Fruit fly (Drosophila melanogaster): Measurements from ENCODE around the gene CG32106.

CG32106 gene

DNA sequence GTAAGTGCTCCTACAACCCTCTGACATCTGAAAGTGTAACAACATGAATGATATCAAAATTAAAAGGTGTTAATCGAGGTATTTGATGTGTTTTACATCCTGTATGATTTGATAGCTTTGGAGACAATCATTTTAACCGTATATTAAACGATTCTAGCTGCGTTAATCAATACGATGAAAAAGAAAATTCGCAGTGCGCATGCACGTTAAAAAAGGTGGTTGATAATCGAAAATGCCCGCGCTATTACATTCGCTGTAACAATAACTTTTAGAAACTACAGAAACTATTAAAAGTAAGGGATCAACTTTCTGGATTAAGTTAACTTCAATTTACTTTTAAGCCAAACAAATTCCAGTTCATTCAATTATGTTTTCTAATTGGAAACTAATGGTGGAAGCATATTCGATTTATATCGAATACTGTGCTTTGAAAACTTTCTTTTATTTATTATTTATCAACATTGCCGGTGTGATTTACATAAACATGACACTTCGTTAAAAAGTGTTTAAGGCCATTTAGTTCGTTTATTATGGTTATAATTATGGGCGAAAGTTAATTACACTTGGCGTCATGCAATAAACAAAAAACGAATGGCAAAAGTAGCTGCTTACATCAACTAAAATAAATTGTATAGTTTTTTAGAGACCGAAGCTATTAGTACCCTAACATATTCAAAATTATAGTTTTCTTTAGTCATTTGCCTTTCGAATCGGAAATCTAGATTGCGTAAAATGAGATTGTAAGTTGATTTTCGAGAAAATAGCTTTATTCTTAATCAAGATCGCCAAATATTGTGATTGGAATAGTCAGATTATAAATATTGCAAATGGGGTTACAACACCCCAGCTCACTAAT, 29.6 kb downstream of the CG32106 start:
- TF ChIP-seq CG17801 (GFP tag; optimal IDR thresholded peaks at IDR 0.05; ENCODE audit: partially characterized antibody) = no peak

DNA sequence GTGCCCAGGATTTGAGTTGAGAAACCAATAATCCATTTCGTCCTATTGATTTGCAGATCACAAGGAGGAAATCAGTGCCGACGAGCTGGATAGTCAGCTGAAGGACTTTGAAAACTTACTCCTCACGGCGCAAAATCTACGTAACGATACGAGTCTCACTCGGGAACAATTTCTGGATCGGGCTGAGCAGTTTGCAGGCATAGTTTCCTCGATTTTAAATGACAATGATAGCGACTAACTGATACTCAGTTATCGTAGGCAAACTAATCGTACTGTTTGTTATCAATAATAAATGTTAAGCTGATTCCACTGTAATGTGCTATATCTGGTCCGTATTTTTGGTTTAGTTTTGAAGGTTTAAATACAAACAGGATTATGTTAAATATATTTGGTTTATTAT, 32.3 kb downstream of the CG32106 start:
- no peak for TF ChIP-seq CG17801 (GFP tag; optimal IDR thresholded peaks at IDR 0.05; ENCODE audit: partially characterized antibody)

- peak; percentile 12 for TF ChIP-seq CG17801 (GFP tag; optimal IDR thresholded peaks at IDR 0.05; ENCODE audit: partially characterized antibody)
These were observed 33.3 kb downstream of the CG32106 start, which contains the start of gene CG32109 for dm6 chr3L:12745121-12745770. Gene CG32109, plus strand, starts transcription at chr3L:12745344.

- TF ChIP-seq CG17801 (GFP tag; optimal IDR thresholded peaks at IDR 0.05; ENCODE audit: partially characterized antibody) = peak; percentile 23
These were observed 36.9 kb downstream of the CG32106 start, which contains the start of gene CG32112 for dm6 chr3L:12741608-12742007. Gene CG32112, plus strand, starts transcription at chr3L:12741718.

DNA sequence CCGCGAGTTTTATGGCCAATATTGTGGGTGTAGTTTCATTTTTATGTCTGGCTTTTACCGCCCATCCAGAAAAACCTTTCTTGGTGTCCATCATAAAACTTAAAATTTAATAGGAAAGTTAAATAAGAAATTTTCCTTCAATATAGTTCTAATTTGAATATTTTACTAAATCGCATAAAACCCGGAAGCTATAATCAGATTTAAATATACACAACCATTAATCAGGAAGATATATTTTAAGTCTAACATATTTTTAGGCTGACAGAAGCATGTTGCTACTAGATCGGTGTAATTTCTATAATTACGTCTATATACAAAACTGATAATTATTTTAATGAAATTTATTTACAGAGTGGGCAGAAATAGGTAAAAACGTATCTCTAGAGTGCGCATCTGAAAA, 42.8 kb downstream of the CG32106 start:
- no peak for TF ChIP-seq CG17801 (GFP tag; optimal IDR thresholded peaks at IDR 0.05; ENCODE audit: partially characterized antibody)

- no peak for TF ChIP-seq CG17801 (GFP tag; optimal IDR thresholded peaks at IDR 0.05; ENCODE audit: partially characterized antibody)
These were observed 43.9 kb downstream of the CG32106 start, which contains the start of the genes SmD1 and Ptp69D for dm6 chr3L:12734550-12735012. Gene SmD1, minus strand, starts transcription at chr3L:12734611. Gene Ptp69D, plus strand, starts transcription at chr3L:12734945.

DNA sequence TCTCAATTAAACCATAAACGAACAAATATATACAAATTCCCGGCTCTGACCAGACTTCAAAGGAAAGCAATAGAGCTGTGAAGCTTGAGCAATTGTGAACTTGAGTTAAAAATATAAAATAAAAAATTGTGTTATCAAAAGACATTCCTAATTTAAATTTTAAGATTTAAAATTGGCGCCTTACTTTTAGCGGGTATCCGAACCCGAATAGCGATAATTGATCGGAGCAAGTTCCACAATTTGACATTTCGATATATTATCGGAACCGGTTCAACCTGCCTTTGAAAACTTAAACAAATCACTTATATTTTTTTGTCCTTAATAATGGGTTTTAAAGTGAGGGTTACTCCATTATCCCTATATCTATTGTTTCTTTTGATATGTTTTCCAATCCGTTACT, 45.8 kb downstream of the CG32106 start:
- no peak for TF ChIP-seq CG17801 (GFP tag; optimal IDR thresholded peaks at IDR 0.05; ENCODE audit: partially characterized antibody)

DNA sequence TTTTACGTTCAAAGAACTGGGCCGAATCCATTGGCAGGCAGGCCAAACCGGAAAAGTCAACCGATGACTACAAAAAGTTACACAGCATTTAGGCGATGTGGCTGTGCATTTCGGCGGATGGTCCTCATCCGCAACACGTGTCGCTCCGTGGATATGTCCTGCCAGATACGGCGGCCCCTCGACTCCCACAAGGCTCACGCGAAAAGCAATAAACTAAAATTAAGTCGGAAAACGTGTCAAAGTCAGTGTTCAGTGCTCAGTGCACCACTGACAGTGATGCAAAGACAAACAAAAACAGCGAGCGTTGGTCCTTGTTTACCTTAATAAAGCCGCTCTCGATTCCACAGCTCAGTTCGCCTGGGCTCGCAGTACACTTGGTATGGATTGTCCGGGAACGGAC, 48.9 kb downstream of the CG32106 start:
- TF ChIP-seq CG17801 (GFP tag; optimal IDR thresholded peaks at IDR 0.05; ENCODE audit: partially characterized antibody) = no peak

DNA sequence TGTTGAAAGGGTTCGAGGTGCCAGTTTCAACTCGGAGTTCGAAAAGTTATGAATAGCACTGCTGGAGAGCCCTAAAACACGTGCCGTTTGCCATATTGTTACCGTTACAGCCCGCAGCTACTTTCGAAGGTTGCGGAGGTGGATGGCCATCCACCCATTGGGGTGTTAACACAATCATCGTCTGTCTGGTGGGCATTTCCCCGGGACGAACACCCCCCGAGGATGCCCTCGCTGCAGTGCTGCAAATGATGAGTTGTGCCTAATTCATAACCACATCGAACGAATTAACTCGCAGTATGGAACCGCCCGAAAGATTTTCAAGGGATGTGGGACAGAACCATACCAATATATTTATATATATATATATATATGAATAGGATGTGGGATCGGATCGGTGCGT, 51.3 kb downstream of the CG32106 start:
- no peak for TF ChIP-seq CG17801 (GFP tag; optimal IDR thresholded peaks at IDR 0.05; ENCODE audit: partially characterized antibody)

- TF ChIP-seq CG17801 (GFP tag; optimal IDR thresholded peaks at IDR 0.05; ENCODE audit: partially characterized antibody) = no peak
These were observed 52.8 kb downstream of the CG32106 start for dm6 chr3L:12725749-12726148.

Data from ovary, adult (tissue).